Worm (Caenorhabditis elegans): ENCODE results near the gene R11D1.3.

The R11D1.3 gene

DNA sequence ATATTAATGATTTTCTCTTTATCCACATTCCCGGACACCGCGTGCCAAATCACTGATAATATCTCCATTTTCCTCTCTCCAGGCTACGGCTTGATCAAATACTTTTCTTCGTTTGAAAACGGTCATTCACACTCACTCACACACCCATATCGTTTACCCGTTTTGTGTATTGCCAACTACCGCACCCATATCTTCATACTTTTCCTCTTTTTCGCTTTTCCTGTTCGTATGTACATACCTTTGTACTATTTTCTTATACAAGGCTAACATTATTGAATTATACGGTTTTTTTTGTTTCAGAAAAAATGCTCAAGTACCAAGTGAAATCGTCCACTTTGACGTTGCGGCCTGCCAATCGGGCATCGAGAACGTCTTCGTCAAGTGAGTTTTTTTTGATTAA lies 44.0 kb downstream of the R11D1.3 start, which contains the start of gene W05B10.4:
Gene W05B10.4 (plus strand): TSS at position 301 of the 400 bp plus-strand sequence.
- TF ChIP-seq sea-2 (GFP tag; optimal IDR thresholded peaks at IDR 0.05), result no peak
- TF ChIP-seq R02D3.7 (tag; optimal IDR thresholded peaks at IDR 0.05), result no peak
- TF ChIP-seq mdl-1 (tag; optimal IDR thresholded peaks at IDR 0.05), result no peak
- TF ChIP-seq ama-1 (optimal IDR thresholded peaks at IDR 0.05), result no peak
- no peak for TF ChIP-seq ceh-28 (tag; optimal IDR thresholded peaks at IDR 0.05)
- TF ChIP-seq ZK546.5 (tag; optimal IDR thresholded peaks at IDR 0.05), result no peak
- no peak for TF ChIP-seq nhr-77 (tag; optimal IDR thresholded peaks at IDR 0.05)

DNA sequence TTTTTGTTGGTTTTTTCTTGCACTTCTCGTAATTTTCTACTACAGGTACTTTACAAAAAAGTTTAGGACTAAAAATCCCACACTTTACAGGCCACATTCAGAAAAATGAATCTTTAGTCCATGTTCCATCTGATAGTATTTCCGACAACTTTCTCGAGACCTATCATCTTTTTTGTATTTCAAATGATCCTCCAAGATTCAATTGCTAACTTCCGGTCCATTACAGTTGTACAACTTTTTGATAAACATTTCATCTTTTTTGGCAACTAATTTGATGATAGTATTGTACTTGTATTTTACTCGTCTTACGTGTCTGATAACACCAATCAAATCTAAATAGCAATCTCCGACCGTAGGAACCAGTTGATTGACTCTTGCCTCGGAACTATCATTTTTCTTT lies 44.5 kb downstream of the R11D1.3 start:
- TF ChIP-seq lsy-12 (tag; optimal IDR thresholded peaks at IDR 0.05) (no peak), ztf-4 (tag; optimal IDR thresholded peaks at IDR 0.05) (no peak), zag-1 (tag; optimal IDR thresholded peaks at IDR 0.05) (no peak), egl-27 (tag; optimal IDR thresholded peaks at IDR 0.05) (no peak), aly-2 (tag; optimal IDR thresholded peaks at IDR 0.05) (no peak), sea-2 (GFP tag; optimal IDR thresholded peaks at IDR 0.05) (no peak), mml-1 (tag; optimal IDR thresholded peaks at IDR 0.05) (no peak), unc-39 (tag; optimal IDR thresholded peaks at IDR 0.05) (no peak), tbx-2 (tag; optimal IDR thresholded peaks at IDR 0.05) (no peak), elt-2 (tag; optimal IDR thresholded peaks at IDR 0.05) (no peak), pqm-1 (tag; optimal IDR thresholded peaks at IDR 0.05) (no peak), nhr-77 (tag; optimal IDR thresholded peaks at IDR 0.05) (no peak)

ce11 chrV:12663386-12663785 lies 48.5 kb downstream of the R11D1.3 start:
- TF ChIP-seq daf-12 (tag; optimal IDR thresholded peaks at IDR 0.05), result no peak
- no peak for TF ChIP-seq lsy-12 (tag; optimal IDR thresholded peaks at IDR 0.05)
- TF ChIP-seq unc-39 (tag; optimal IDR thresholded peaks at IDR 0.05), result no peak
- TF ChIP-seq fkh-10 (GFP tag; optimal IDR thresholded peaks at IDR 0.05), result no peak
- TF ChIP-seq mml-1 (tag; optimal IDR thresholded peaks at IDR 0.05), result no peak
- TF ChIP-seq skn-1 (tag; optimal IDR thresholded peaks at IDR 0.05), result no peak
- TF ChIP-seq nhr-12 (tag; optimal IDR thresholded peaks at IDR 0.05), result no peak
- TF ChIP-seq sea-2 (GFP tag; optimal IDR thresholded peaks at IDR 0.05), result no peak
- TF ChIP-seq ztf-4 (tag; optimal IDR thresholded peaks at IDR 0.05), result no peak
- no peak for TF ChIP-seq lin-39 (tag; optimal IDR thresholded peaks at IDR 0.05)
- TF ChIP-seq elt-3 (tag; optimal IDR thresholded peaks at IDR 0.05), result no peak
- TF ChIP-seq nhr-28 (tag; optimal IDR thresholded peaks at IDR 0.05), result no peak
- TF ChIP-seq unc-62 (GFP tag; optimal IDR thresholded peaks at IDR 0.05), result no peak
- no peak for TF ChIP-seq pha-4 (tag; optimal IDR thresholded peaks at IDR 0.05)

- TF ChIP-seq lsy-12 (tag; optimal IDR thresholded peaks at IDR 0.05) (no peak), lin-15B (tag; optimal IDR thresholded peaks at IDR 0.05) (no peak), mdl-1 (tag; optimal IDR thresholded peaks at IDR 0.05) (no peak), nhr-43 (tag; optimal IDR thresholded peaks at IDR 0.05; ENCODE audit: poor library complexity, severe bottlenecking) (no peak), nhr-12 (tag; optimal IDR thresholded peaks at IDR 0.05) (no peak), nhr-25 (tag; optimal IDR thresholded peaks at IDR 0.05) (no peak), ceh-82 (tag; optimal IDR thresholded peaks at IDR 0.05) (no peak), sea-2 (GFP tag; optimal IDR thresholded peaks at IDR 0.05) (no peak)
Measured at ce11 chrV:12661619-12662018, 50.3 kb downstream of the R11D1.3 start, which contains the start of gene W05B10.3. Gene W05B10.3, minus strand, starts transcription at chrV:12661719.
